Fruit fly (Drosophila melanogaster): ENCODE measurements around the gene Rev1.

Rev1 gene

dm6 chr3L:616482-617148 is 37.5 kb upstream of the Rev1 start (continued):
- no peak for TF ChIP-seq dpn (GFP tag; optimal IDR thresholded peaks at IDR 0.05)
- no peak for TF ChIP-seq CG6272 (GFP tag; IDR thresholded peaks at IDR 0.05)
- TF ChIP-seq CG1603 (tag; optimal IDR thresholded peaks at IDR 0.05), result no peak
- peak; percentile 22; the same call in 1 of the 2 replicates for TF ChIP-seq Bgb (GFP tag; IDR thresholded peaks at IDR 0.05; ENCODE audit: partially characterized antibody)
- no peak for TF ChIP-seq hkb (optimal IDR thresholded peaks at IDR 0.05)
- TF ChIP-seq hkb (GFP tag; IDR thresholded peaks at IDR 0.05), result no peak
- no peak for TF ChIP-seq her (GFP tag; optimal IDR thresholded peaks at IDR 0.05)
- no peak for TF ChIP-seq jing (GFP tag; optimal IDR thresholded peaks at IDR 0.05)
- no peak for TF ChIP-seq CG17568 (GFP tag; optimal IDR thresholded peaks at IDR 0.05)
- no peak for TF ChIP-seq CG8290 (GFP tag; optimal IDR thresholded peaks at IDR 0.05)
- TF ChIP-seq CG8290 (tag; optimal IDR thresholded peaks at IDR 0.05), result peak in 1 of 2 experiments; percentile 34
- no peak for TF ChIP-seq CG18764 (GFP tag; optimal IDR thresholded peaks at IDR 0.05)
- peak; percentile 62 for TF ChIP-seq ash1 (GFP tag; optimal IDR thresholded peaks at IDR 0.05)
- TF ChIP-seq CG34422 (GFP tag; IDR thresholded peaks at IDR 0.05), result no peak
- no peak for TF ChIP-seq Eip74EF (GFP tag; optimal IDR thresholded peaks at IDR 0.05)
- TF ChIP-seq GATAe (GFP tag; conservative IDR thresholded peaks at IDR 0.05), result peak; percentile 61
- TF ChIP-seq CG3838 (GFP tag; optimal IDR thresholded peaks at IDR 0.05), result peak; percentile 80
- TF ChIP-seq ttk (GFP tag; IDR thresholded peaks at IDR 0.05), result no peak
- TF ChIP-seq CG11696 (GFP tag; IDR thresholded peaks at IDR 0.05), result no peak
- no peak for TF ChIP-seq Spps (tag; optimal IDR thresholded peaks at IDR 0.05)
- TF ChIP-seq D (optimal IDR thresholded peaks at IDR 0.05), result no peak
- TF ChIP-seq D (GFP tag; optimal IDR thresholded peaks at IDR 0.05), result no peak
- peak; percentile 64 for TF ChIP-seq Drgx (GFP tag; IDR thresholded peaks at IDR 0.05)
- no peak for TF ChIP-seq Hr51 (GFP tag; optimal IDR thresholded peaks at IDR 0.05)
- TF ChIP-seq CG8478 (optimal IDR thresholded peaks at IDR 0.05), result peak; percentile 79
- TF ChIP-seq Hmr (GFP tag; optimal IDR thresholded peaks at IDR 0.05), result peak; percentile 2
- peak; percentile 2 for TF ChIP-seq tin (GFP tag; optimal IDR thresholded peaks at IDR 0.05)
- no peak for TF ChIP-seq Tbp (GFP tag; optimal IDR thresholded peaks at IDR 0.05)
- peak; percentile 17; the same call in 1 of the 3 replicates for TF ChIP-seq row (GFP tag; IDR thresholded peaks at IDR 0.05)
- peak; percentile 33 for TF ChIP-seq caup (GFP tag; optimal IDR thresholded peaks at IDR 0.05; ENCODE audit: severe bottlenecking)
- TF ChIP-seq CG9609 (GFP tag; optimal IDR thresholded peaks at IDR 0.05), result no peak
- TF ChIP-seq CG9215 (GFP tag; IDR thresholded peaks at IDR 0.05), result no peak
- no peak for TF ChIP-seq CG8388 (GFP tag; optimal IDR thresholded peaks at IDR 0.05)
- no peak for TF ChIP-seq CG2875 (GFP tag; optimal IDR thresholded peaks at IDR 0.05)
- TF ChIP-seq usp (GFP tag; optimal IDR thresholded peaks at IDR 0.05), result no peak
- no peak for TF ChIP-seq CG12236 (GFP tag; optimal IDR thresholded peaks at IDR 0.05)
- TF ChIP-seq pum (GFP tag; optimal IDR thresholded peaks at IDR 0.05), result no peak
- TF ChIP-seq exex (tag; optimal IDR thresholded peaks at IDR 0.05), result peak; percentile 72
- no peak for TF ChIP-seq scrt (GFP tag; optimal IDR thresholded peaks at IDR 0.05)
- no peak for TF ChIP-seq Dek (tag; optimal IDR thresholded peaks at IDR 0.05)
- TF ChIP-seq fu2 (GFP tag; optimal IDR thresholded peaks at IDR 0.05), result no peak
- TF ChIP-seq CG10321 (GFP tag; IDR thresholded peaks at IDR 0.05), result 0 out of 2 replicates have a peak, but pooled peaks have one; percentile 39
- TF ChIP-seq CG30403 (GFP tag; optimal IDR thresholded peaks at IDR 0.05), result no peak
- no peak for TF ChIP-seq Hr3 (GFP tag; optimal IDR thresholded peaks at IDR 0.05)
- TF ChIP-seq vfl (GFP tag; optimal IDR thresholded peaks at IDR 0.05), result no peak
- TF ChIP-seq CG8944 (GFP tag; optimal IDR thresholded peaks at IDR 0.05), result no peak
- TF ChIP-seq CG9727 (GFP tag; optimal IDR thresholded peaks at IDR 0.05), result no peak
- no peak for TF ChIP-seq corto (GFP tag; optimal IDR thresholded peaks at IDR 0.05)
- TF ChIP-seq CG3065 (GFP tag; optimal IDR thresholded peaks at IDR 0.05), result no peak
- no peak for TF ChIP-seq br (optimal IDR thresholded peaks at IDR 0.05)
- TF ChIP-seq CG11695 (GFP tag; IDR thresholded peaks at IDR 0.05), result 0 out of 3 replicates have a peak, but pooled peaks have one; percentile 6
- TF ChIP-seq lmd (GFP tag; IDR thresholded peaks at IDR 0.05), result no peak
